Fruit fly (Drosophila melanogaster) whole organism, embryonic: Measurements from ENCODE around the gene Stt3B.

Experiments
- Blimp-1 ChIP-seq: fragments of 200-800 bp; sonication (Bioruptor generic); optimal IDR thresholded peaks from 3 replicates; lab custom pipeline; 2018; ENCODE audit warnings: missing biosample characterization, missing genetic modification characterization, mild to moderate bottlenecking, moderate library complexity, missing genetic modification reagents
- Bteb2 ChIP-seq: fragments of 200-800 bp; sonication (Bioruptor generic); optimal IDR thresholded peaks from 2 replicates; lab custom pipeline; 2016; ENCODE audit warnings: missing biosample characterization, missing genetic modification characterization
- CG12219 ChIP-seq: fragments of 200-800 bp; sonication (Bioruptor generic); optimal IDR thresholded peaks from 3 replicates; lab custom pipeline; 2018; ENCODE audit warnings: missing biosample characterization, mild to moderate bottlenecking, missing genetic modification characterization
- CG12236 ChIP-seq: fragments of 200-800 bp; sonication (Bioruptor generic); optimal IDR thresholded peaks from 2 replicates; lab custom pipeline; 2016; ENCODE audit warnings: missing biosample characterization, missing genetic modification characterization
- CG1233 ChIP-seq: fragments of 200-800 bp; sonication (Bioruptor generic); optimal IDR thresholded peaks from 4 replicates; lab custom pipeline; 2018; ENCODE audit warnings: missing biosample characterization, mild to moderate bottlenecking, missing genetic modification characterization
- CG13287 ChIP-seq: fragments of 200-800 bp; sonication (Bioruptor generic); IDR thresholded peaks from 2 replicates; pipeline ENCODE4 v1.3.6; 2022; ENCODE audit warnings: missing biosample characterization, missing genetic modification characterization; ENCODE audit not compliant: partially characterized antibody
- CG13296 ChIP-seq: fragments of 200-800 bp; sonication (Bioruptor generic); optimal IDR thresholded peaks from 3 replicates; lab custom pipeline; 2018; ENCODE audit warnings: missing biosample characterization, mild to moderate bottlenecking, missing genetic modification characterization
- CG13775 ChIP-seq: fragments of 200-800 bp; sonication (Bioruptor generic); optimal IDR thresholded peaks from 3 replicates; lab custom pipeline; 2017; ENCODE audit warnings: missing biosample characterization, mild to moderate bottlenecking, missing genetic modification characterization
- CG15601 ChIP-seq: fragments of 200-800 bp; sonication (Bioruptor generic); optimal IDR thresholded peaks from 3 replicates; lab custom pipeline; 2019; ENCODE audit warnings: missing biosample characterization, mild to moderate bottlenecking, missing genetic modification characterization, moderate library complexity
- CG15696 ChIP-seq: fragments of 200-800 bp; sonication (Bioruptor generic); optimal IDR thresholded peaks from 2 replicates; lab custom pipeline; 2019; ENCODE audit warnings: missing biosample characterization, mild to moderate bottlenecking, missing genetic modification characterization, moderate library complexity
- CG1832 ChIP-seq: fragments of 200-800 bp; sonication (Bioruptor generic); optimal IDR thresholded peaks from 2 replicates; lab custom pipeline; 2017; ENCODE audit warnings: missing biosample characterization, mild to moderate bottlenecking, missing genetic modification characterization, inconsistent platforms
- CG2199 ChIP-seq: fragments of 200-800 bp; sonication (Bioruptor generic); IDR thresholded peaks from 3 replicates; pipeline ENCODE4 v1.3.6; 2022; ENCODE audit warnings: missing biosample characterization, missing genetic modification characterization
- CG30020 ChIP-seq: fragments of 200-800 bp; optimal IDR thresholded peaks from 2 replicates; lab custom pipeline; 2019; ENCODE audit warnings: missing biosample characterization, mild to moderate bottlenecking, missing genetic modification characterization, moderate library complexity
- CG34422 ChIP-seq: fragments of 200-800 bp; sonication (Bioruptor generic); IDR thresholded peaks from 3 replicates; pipeline ENCODE4 v1.3.6; 2022; ENCODE audit warnings: missing biosample characterization, missing genetic modification characterization
- CG7987 ChIP-seq: fragments of 200-800 bp; sonication (Bioruptor generic); optimal IDR thresholded peaks from 2 replicates; lab custom pipeline; 2018; ENCODE audit warnings: missing biosample characterization, mild to moderate bottlenecking, missing genetic modification characterization, moderate library complexity
- CG9797 ChIP-seq: fragments of 200-800 bp; sonication (Bioruptor generic); optimal IDR thresholded peaks from 3 replicates; lab custom pipeline; 2018; ENCODE audit warnings: missing biosample characterization, mild to moderate bottlenecking, missing genetic modification characterization
- Dref ChIP-seq: fragments of 200-800 bp; sonication (Bioruptor generic); IDR thresholded peaks from 2 replicates; pipeline ENCODE4 v1.3.6; 2022; ENCODE audit warnings: missing biosample characterization, missing genetic modification characterization
- E2f2 ChIP-seq: fragments of 200-800 bp; sonication (Bioruptor generic); IDR thresholded peaks from 2 replicates; pipeline ENCODE4 v1.3.6; 2022; ENCODE audit warnings: missing biosample characterization, missing genetic modification characterization
- Hsf ChIP-seq: fragments of 200-800 bp; sonication (Bioruptor generic); optimal IDR thresholded peaks from 3 replicates; lab custom pipeline; 2016; ENCODE audit warnings: missing biosample characterization, missing genetic modification characterization
- Lhr ChIP-seq: fragments of 200-800 bp; sonication (Bioruptor generic); optimal IDR thresholded peaks from 3 replicates; lab custom pipeline; 2017; ENCODE audit warnings: mild to moderate bottlenecking, missing biosample characterization, missing genetic modification reagents, missing genetic modification characterization
- Lim3 ChIP-seq: fragments of 200-800 bp; sonication (Bioruptor generic); IDR thresholded peaks from 2 replicates; pipeline ENCODE4 v1.3.6; 2022; ENCODE audit warnings: missing biosample characterization, missing genetic modification characterization
- NC2α ChIP-seq: fragments of 200-800 bp; sonication (Bioruptor generic); optimal IDR thresholded peaks from 2 replicates; lab custom pipeline; 2016; ENCODE audit warnings: missing biosample characterization, missing genetic modification characterization
- Nf-YB ChIP-seq: fragments of 200-800 bp; sonication (Bioruptor generic); optimal IDR thresholded peaks from 3 replicates; lab custom pipeline; 2019; ENCODE audit warnings: missing biosample characterization, mild to moderate bottlenecking, missing genetic modification characterization, moderate library complexity
- Rfx ChIP-seq: fragments of 200-800 bp; sonication (Bioruptor generic); IDR thresholded peaks from 2 replicates; pipeline ENCODE4 v1.3.6; 2022; ENCODE audit warnings: missing biosample characterization, missing genetic modification characterization
- Rx ChIP-seq: fragments of 200-800 bp; sonication (Bioruptor generic); IDR thresholded peaks from 2 replicates; pipeline ENCODE4 v1.3.6; 2022; ENCODE audit warnings: missing biosample characterization, missing genetic modification characterization
- Scr ChIP-seq: fragments of 200-800 bp; sonication (Bioruptor generic); IDR thresholded peaks from 2 replicates; pipeline ENCODE4 v1.3.6; 2022; ENCODE audit warnings: missing biosample characterization, missing genetic modification characterization; ENCODE audit not compliant: partially characterized antibody
- Sox100B ChIP-seq: fragments of 200-800 bp; sonication (Bioruptor generic); optimal IDR thresholded peaks from 3 replicates; lab custom pipeline; 2018; ENCODE audit warnings: missing biosample characterization, mild to moderate bottlenecking, missing genetic modification characterization
- ato ChIP-seq: fragments of 200-800 bp; sonication (Bioruptor generic); IDR thresholded peaks from 2 replicates; pipeline ENCODE4 v1.3.6; 2022; ENCODE audit warnings: missing biosample characterization, missing genetic modification characterization; ENCODE audit not compliant: partially characterized antibody
- crp ChIP-seq, 2 experiments: fragments of 200-800 bp; sonication (Bioruptor generic); optimal IDR thresholded peaks; 2 replicates in 1 of 2; 3 replicates in 1 of 2; lab custom pipeline; 2017; ENCODE audit warnings: missing biosample characterization in 2 of 2, missing genetic modification characterization in 2 of 2, mild to moderate bottlenecking in 1 of 2, moderate library complexity in 1 of 2
- da ChIP-seq: fragments of 200-800 bp; sonication (Bioruptor generic); optimal IDR thresholded peaks from 2 replicates; lab custom pipeline; 2016; ENCODE audit warnings: missing biosample characterization, missing genetic modification characterization
- disco-r ChIP-seq: fragments of 200-800 bp; sonication (Bioruptor generic); optimal IDR thresholded peaks from 2 replicates; lab custom pipeline; 2016; ENCODE audit warnings: missing biosample characterization, missing genetic modification characterization
- esg ChIP-seq: fragments of 200-800 bp; sonication (Bioruptor generic); conservative IDR thresholded peaks from 2 replicates; pipeline ENCODE4 v1.3.6; 2022; ENCODE audit warnings: missing biosample characterization, missing genetic modification characterization
- ewg ChIP-seq: fragments of 200-800 bp; sonication (Bioruptor generic); optimal IDR thresholded peaks from 3 replicates; lab custom pipeline; 2017; ENCODE audit warnings: mild to moderate bottlenecking, missing biosample characterization, missing genetic modification reagents, missing genetic modification characterization
- fru ChIP-seq: fragments of >200 bp; optimal IDR thresholded peaks from 2 replicates; lab custom pipeline; 2017
- grau ChIP-seq: fragments of 200-800 bp; optimal IDR thresholded peaks from 3 replicates; lab custom pipeline; 2019; ENCODE audit warnings: missing biosample characterization, mild to moderate bottlenecking, missing genetic modification characterization, moderate library complexity
- gro ChIP-seq: fragments of 200-800 bp; sonication (Bioruptor generic); optimal IDR thresholded peaks from 2 replicates; lab custom pipeline; 2016; ENCODE audit warnings: missing biosample characterization, missing genetic modification characterization
- gt ChIP-seq: fragments of 200-800 bp; sonication (Bioruptor generic); IDR thresholded peaks from 2 replicates; pipeline ENCODE4 v1.3.6; 2022; ENCODE audit warnings: missing biosample characterization, missing genetic modification characterization
- insv ChIP-seq, 2 experiments: fragments of 200-800 bp; sonication (Bioruptor generic); optimal IDR thresholded peaks; 3 replicates each; lab custom pipeline; 2016 to 2018; ENCODE audit warnings: missing biosample characterization in 2 of 2, missing genetic modification characterization in 2 of 2
- kni ChIP-seq: fragments of 200-800 bp; sonication (Bioruptor generic); optimal IDR thresholded peaks from 3 replicates; lab custom pipeline; 2017; ENCODE audit warnings: mild to moderate bottlenecking, missing biosample characterization, missing genetic modification reagents, missing genetic modification characterization
- lov ChIP-seq, 2 experiments: fragments of 200-800 bp in 1 of 2; fragments of >200 bp in 1 of 2; sonication (Bioruptor generic) in 1 of 2; IDR thresholded peaks in 1 of 2; optimal IDR thresholded peaks in 1 of 2; 2 replicates in 1 of 2; 3 replicates in 1 of 2; pipeline versions ENCODE4 v1.3.6 to Lab custom; 2017 to 2022; ENCODE audit warnings: missing biosample characterization in 1 of 2, missing genetic modification characterization in 1 of 2
- nau ChIP-seq: fragments of 200-800 bp; sonication (Bioruptor generic); optimal IDR thresholded peaks from 3 replicates; lab custom pipeline; 2017; ENCODE audit warnings: missing biosample characterization, mild to moderate bottlenecking, missing genetic modification characterization, missing genetic modification reagents
- nom ChIP-seq: fragments of 200-800 bp; sonication (Bioruptor generic); optimal IDR thresholded peaks from 2 replicates; lab custom pipeline; 2017; ENCODE audit warnings: missing biosample characterization, missing genetic modification characterization, mild to moderate bottlenecking, moderate library complexity, missing genetic modification reagents
- onecut ChIP-seq: fragments of 200-800 bp; sonication (Bioruptor generic); IDR thresholded peaks from 2 replicates; pipeline ENCODE4 v1.3.6; 2022; ENCODE audit warnings: missing biosample characterization, missing genetic modification characterization
- schlank ChIP-seq: fragments of 200-800 bp; sonication (Bioruptor generic); optimal IDR thresholded peaks from 2 replicates; lab custom pipeline; 2018; ENCODE audit warnings: missing biosample characterization, mild to moderate bottlenecking, missing genetic modification characterization
- stc ChIP-seq: fragments of 200-800 bp; sonication (Bioruptor generic); IDR thresholded peaks from 2 replicates; pipeline ENCODE4 v1.3.6; 2022; ENCODE audit warnings: missing biosample characterization, missing genetic modification characterization
- tap ChIP-seq: fragments of 200-800 bp; optimal IDR thresholded peaks from 3 replicates; lab custom pipeline; 2019; ENCODE audit warnings: missing biosample characterization, mild to moderate bottlenecking, missing genetic modification characterization, moderate library complexity
- tio ChIP-seq: fragments of 200-800 bp; sonication (Bioruptor generic); optimal IDR thresholded peaks from 2 replicates; lab custom pipeline; 2017; ENCODE audit warnings: missing biosample characterization, missing genetic modification characterization, inconsistent platforms
- tup ChIP-seq: fragments of 200-800 bp; sonication (Bioruptor generic); optimal IDR thresholded peaks from 2 replicates; lab custom pipeline; 2016; ENCODE audit warnings: missing biosample characterization, mild to moderate bottlenecking, missing genetic modification characterization, moderate library complexity
- vnd ChIP-seq: fragments of 200-800 bp; sonication (Bioruptor generic); IDR thresholded peaks from 3 replicates; pipeline ENCODE4 v1.3.6; 2022; ENCODE audit warnings: missing biosample characterization, missing genetic modification characterization; ENCODE audit not compliant: partially characterized antibody
- wor ChIP-seq: fragments of 200-800 bp; sonication (Bioruptor generic); IDR thresholded peaks from 2 replicates; pipeline ENCODE4 v1.3.6; 2022; ENCODE audit warnings: missing biosample characterization, missing genetic modification characterization

Gene Stt3B

dm6 chr3R:25074558-25074964 lies 5.1 kb upstream of the Stt3B start, which contains the start of the genes shams and CG11920:
Gene shams, minus strand, starts transcription at chr3R:25074607.
Gene CG11920, plus strand, starts transcription at chr3R:25074877.
- TF ChIP-seq CG9797 (GFP tag; lab: Kevin White, UChicago) (no peak), kni (GFP tag; lab: Kevin White, UChicago) (no peak), lov (optimal IDR thresholded peaks at IDR 0.05; lab: Kevin White, UChicago) (no peak), lov (GFP tag; IDR thresholded peaks at IDR 0.05; lab: Robert Waterston, UW) (no peak), nom (GFP tag; lab: Kevin White, UChicago) (no peak), NC2α (GFP tag; lab: Kevin White, UChicago) (no peak), onecut (no peak), grau (tag; lab: Kevin White, UChicago) (peak; percentile 32), CG13775 (GFP tag; lab: Kevin White, UChicago) (peak; percentile 18), Sox100B (GFP tag; lab: Kevin White, UChicago) (no peak), gro (GFP tag; lab: Kevin White, UChicago) (peak; percentile 40), CG34422 (peak; percentile 37; the same call in 1 of the 3 replicates), insv (GFP tag; optimal IDR thresholded peaks at IDR 0.05; lab: Kevin White, UChicago) (no peak), Scr (GFP tag; lab: Robert Waterston, UW) (peak; percentile 66), Lhr (GFP tag; lab: Kevin White, UChicago) (no peak), nau (GFP tag; lab: Kevin White, UChicago) (no peak), CG15696 (no peak), CG30020 (tag; lab: Kevin White, UChicago) (peak; percentile 97), ewg (no peak), tap (tag; lab: Kevin White, UChicago) (no peak), tio (GFP tag; lab: Kevin White, UChicago) (no peak), da (no peak), Blimp-1 (GFP tag; lab: Kevin White, UChicago) (no peak), Dref (GFP tag; lab: Robert Waterston, UW) (peak; percentile 71), Nf-YB (GFP tag; lab: Kevin White, UChicago) (peak; percentile 24), schlank (tag; lab: Kevin White, UChicago) (no peak), Lim3 (GFP tag; lab: Robert Waterston, UW) (no peak), CG13287 (peak; percentile 74), CG13296 (GFP tag; lab: Kevin White, UChicago) (no peak), CG7987 (GFP tag; lab: Kevin White, UChicago) (no peak), vnd (GFP tag; lab: Robert Waterston, UW) (peak; percentile 52; the same call in 1 of the 3 replicates), CG15601 (tag; lab: Kevin White, UChicago) (peak; percentile 42), CG1233 (GFP tag; lab: Kevin White, UChicago) (no peak), CG1832 (no peak), CG12219 (GFP tag; lab: Kevin White, UChicago) (no peak), CG12236 (GFP tag; lab: Kevin White, UChicago) (no peak), Rx (GFP tag; lab: Robert Waterston, UW) (no peak), ato (peak; percentile 57; the same call in 1 of the 2 replicates), Bteb2 (GFP tag; lab: Kevin White, UChicago) (no peak), Rfx (no peak), crp (GFP tag; optimal IDR thresholded peaks at IDR 0.05; lab: Kevin White, UChicago) (peak in 1 of 2 experiments; percentile 73), disco-r (no peak), E2f2 (GFP tag; lab: Robert Waterston, UW) (peak; percentile 45; the same call in 1 of the 2 replicates), wor (no peak), CG2199 (no peak), stc (GFP tag; lab: Robert Waterston, UW) (no peak), Hsf (no peak), tup (GFP tag; lab: Kevin White, UChicago) (no peak), esg (GFP tag; lab: Robert Waterston, UW) (no peak), fru (lab: Kevin White, UChicago) (no peak), gt (GFP tag; lab: Robert Waterston, UW) (no peak)
